Worm (Caenorhabditis elegans): Measurements from ENCODE around the gene str-39.

str-39 gene

DNA sequence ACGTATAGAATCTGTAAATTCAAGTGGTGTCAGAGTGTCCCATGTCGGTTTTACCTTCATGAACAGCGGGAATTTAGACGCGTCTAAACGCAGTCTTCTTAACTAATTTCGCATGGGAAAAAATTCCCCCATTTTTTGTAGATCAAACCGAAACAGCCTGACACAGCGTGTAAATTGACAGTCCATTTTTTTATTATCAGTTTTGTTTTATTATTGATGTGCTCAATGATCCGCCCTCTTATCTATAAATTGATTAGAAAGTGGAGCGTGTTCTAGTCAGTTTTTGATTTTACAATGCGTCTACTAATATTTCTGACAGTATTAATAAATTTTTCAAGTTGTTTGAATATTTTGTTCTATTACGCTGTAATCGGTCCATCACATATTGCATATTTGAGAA lies 30.6 kb downstream of the str-39 start, which contains the start of gene ugt-53:
ugt-53 (plus strand) TSS at position 273 of the 400 bp plus-strand sequence.
- TF ChIP-seq chd-7 (tag; optimal IDR thresholded peaks at IDR 0.05) (no peak), nhr-80 (tag; optimal IDR thresholded peaks at IDR 0.05) (peak; percentile 48)

- TF ChIP-seq die-1 (tag; optimal IDR thresholded peaks at IDR 0.05) (no peak), snpc-4 (GFP tag; optimal IDR thresholded peaks at IDR 0.05) (no peak), snpc-4 (tag; optimal IDR thresholded peaks at IDR 0.05) (no peak), lin-54 (GFP tag; optimal IDR thresholded peaks at IDR 0.05) (no peak), madf-3 (GFP tag; IDR thresholded peaks at IDR 0.05) (no peak), fkh-3 (tag; optimal IDR thresholded peaks at IDR 0.05) (no peak), attf-3 (GFP tag; conservative IDR thresholded peaks at IDR 0.05) (no peak), Y79H2A.3 (GFP tag; conservative IDR thresholded peaks at IDR 0.05) (no peak), lsy-27 (tag; optimal IDR thresholded peaks at IDR 0.05; ENCODE audit: borderline replicate concordance, insufficient read depth) (no peak), C06A6.2 (GFP tag; conservative IDR thresholded peaks at IDR 0.05) (no peak), nhr-120 (GFP tag; IDR thresholded peaks at IDR 0.05) (no peak)
These were observed 31.3 kb downstream of the str-39 start, which contains the start of gene srj-49 for ce11 chrV:2848290-2848937. Gene srj-49 (minus strand): TSS chrV:2848340.

DNA sequence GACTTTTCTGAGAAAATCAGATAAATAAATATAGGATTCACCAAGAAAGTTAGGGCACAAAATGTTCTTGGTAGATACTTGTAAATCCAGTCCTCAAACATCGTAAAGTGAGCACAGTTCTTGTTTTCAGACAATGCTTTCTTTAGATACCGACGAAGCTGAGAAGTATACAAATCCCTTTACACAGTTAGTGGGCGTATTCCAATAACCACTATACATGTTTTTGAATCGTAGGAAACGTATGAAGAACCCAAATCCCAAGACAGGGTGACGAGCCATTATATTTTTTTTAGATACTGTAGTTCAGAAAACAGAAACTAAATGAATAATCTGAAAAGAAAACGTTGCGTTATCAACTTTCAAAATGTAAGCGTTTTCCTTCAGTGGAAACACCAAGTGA lies 33.9 kb downstream of the str-39 start, which contains the start of gene srj-44:
srj-44 (minus strand) TSS at position 101 of the 400 bp plus-strand sequence.
- TF ChIP-seq F10E7.11 (tag; optimal IDR thresholded peaks at IDR 0.05) (no peak), efl-1 (GFP tag; optimal IDR thresholded peaks at IDR 0.05) (no peak), dpl-1 (GFP tag; optimal IDR thresholded peaks at IDR 0.05) (no peak), F57C9.4 (tag; optimal IDR thresholded peaks at IDR 0.05) (no peak), egl-44 (GFP tag; IDR thresholded peaks at IDR 0.05) (no peak), ceh-40 (GFP tag; IDR thresholded peaks at IDR 0.05) (no peak), xnd-1 (tag; optimal IDR thresholded peaks at IDR 0.05) (no peak), hsf-1 (GFP tag; IDR thresholded peaks at IDR 0.05) (no peak), zfh-2 (GFP tag; conservative IDR thresholded peaks at IDR 0.05) (no peak), rpc-1 (optimal IDR thresholded peaks at IDR 0.05) (no peak), rpc-1 (tag; optimal IDR thresholded peaks at IDR 0.05) (no peak), Y95B8A.8 (GFP tag; IDR thresholded peaks at IDR 0.05) (no peak), let-526 (GFP tag; IDR thresholded peaks at IDR 0.05) (no peak), mes-4 (tag; optimal IDR thresholded peaks at IDR 0.05) (no peak), rcor-1 (GFP tag; IDR thresholded peaks at IDR 0.05) (no peak), tlf-1 (GFP tag; optimal IDR thresholded peaks at IDR 0.05) (no peak), ztf-6 (GFP tag; IDR thresholded peaks at IDR 0.05) (no peak), Y53F4B.3 (GFP tag; IDR thresholded peaks at IDR 0.05) (no peak), ets-4 (GFP tag; optimal IDR thresholded peaks at IDR 0.05) (no peak), nhr-120 (GFP tag; IDR thresholded peaks at IDR 0.05) (no peak)

- TF ChIP-seq hlh-12 (tag; optimal IDR thresholded peaks at IDR 0.05): no peak
- TF ChIP-seq D2030.7 (GFP tag; IDR thresholded peaks at IDR 0.05): no peak
These were observed 43.2 kb downstream of the str-39 start, which contains the start of gene srj-45 for ce11 chrV:2836501-2836900. Gene srj-45 (minus strand): TSS chrV:2836601.

DNA sequence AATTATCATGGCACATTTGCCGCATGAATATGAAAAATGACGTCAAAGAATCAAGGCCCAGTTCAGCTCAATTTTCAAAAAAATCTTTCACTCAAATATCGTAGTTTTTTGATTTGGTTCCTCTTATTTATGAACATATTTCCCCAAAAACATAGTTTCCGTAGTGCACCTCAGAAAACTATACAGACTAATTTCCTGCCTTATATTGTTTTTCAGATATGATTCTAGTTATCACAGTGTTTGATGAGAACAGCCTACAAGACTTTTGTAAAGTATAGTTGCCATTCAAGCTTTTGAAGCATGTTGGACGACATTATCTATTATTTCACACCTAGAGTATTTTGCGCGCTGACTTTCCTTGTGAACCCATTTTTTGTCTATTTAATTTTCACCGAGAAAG lies 47.0 kb downstream of the str-39 start, which contains the start of gene srj-50:
srj-50 (plus strand) TSS at position 301 of the 400 bp plus-strand sequence.
- no peak for TF ChIP-seq tlf-1 (GFP tag; optimal IDR thresholded peaks at IDR 0.05)
- TF ChIP-seq ceh-27 (GFP tag; optimal IDR thresholded peaks at IDR 0.05): no peak
- no peak for TF ChIP-seq athp-1 (tag; optimal IDR thresholded peaks at IDR 0.05)
- TF ChIP-seq F10E7.11 (tag; optimal IDR thresholded peaks at IDR 0.05): no peak
- no peak for TF ChIP-seq mcd-1 (GFP tag; IDR thresholded peaks at IDR 0.05)
- TF ChIP-seq rec-8 (tag; optimal IDR thresholded peaks at IDR 0.05): no peak
- TF ChIP-seq let-607 (tag; optimal IDR thresholded peaks at IDR 0.05): no peak
- no peak for TF ChIP-seq attf-6 (GFP tag; IDR thresholded peaks at IDR 0.05)
- no peak for TF ChIP-seq ztf-3 (GFP tag; optimal IDR thresholded peaks at IDR 0.05)
- no peak for TF ChIP-seq hmg-1.2 (GFP tag; IDR thresholded peaks at IDR 0.05)
- TF ChIP-seq madf-10 (tag; optimal IDR thresholded peaks at IDR 0.05): no peak
- TF ChIP-seq snpc-1.3 (tag; optimal IDR thresholded peaks at IDR 0.05; ENCODE audit: insufficient read depth): no peak

Measured in whole organism, young adult.